Worm (Caenorhabditis elegans) whole organism, mixed stage, embryonic: ENCODE data around the gene T22B2.3.

ENCODE experiments used
- M03D4.4 ChIP-seq: sonication (generic microtip); optimal IDR thresholded peaks from 2 replicates; lab custom pipeline; 2017; ENCODE audit warnings: mild to moderate bottlenecking, missing genetic modification characterization, missing compliant biosample characterization
- bed-3 ChIP-seq: fragments of 200-800 bp; sonication (Bioruptor generic); optimal IDR thresholded peaks from 3 replicates; lab custom pipeline; 2018; ENCODE audit warnings: mild to moderate bottlenecking, missing genetic modification characterization, moderate library complexity, missing compliant biosample characterization
- blmp-1 ChIP-seq: fragments of 150-350 bp; optimal IDR thresholded peaks from 2 replicates; lab custom pipeline; 2014; ENCODE audit warnings: missing biosample characterization, missing genetic modification characterization
- ceh-39 ChIP-seq: fragments of 150-350 bp; optimal IDR thresholded peaks from 2 replicates; lab custom pipeline; 2014; ENCODE audit warnings: missing biosample characterization, missing genetic modification characterization
- ceh-43 ChIP-seq: fragments of 200-800 bp; sonication (Bioruptor generic); optimal IDR thresholded peaks from 2 replicates; lab custom pipeline; 2018; ENCODE audit warnings: mild to moderate bottlenecking, missing genetic modification characterization, moderate library complexity, missing compliant biosample characterization
- ceh-83 ChIP-seq: fragments of 200-800 bp; sonication (Bioruptor generic); optimal IDR thresholded peaks from 2 replicates; lab custom pipeline; 2018; ENCODE audit warnings: mild to moderate bottlenecking, missing genetic modification characterization, missing compliant biosample characterization
- ces-1 ChIP-seq: fragments of 150-350 bp; optimal IDR thresholded peaks from 2 replicates; lab custom pipeline; 2014; ENCODE audit warnings: missing biosample characterization, missing genetic modification reagents, missing genetic modification characterization
- cnd-1 ChIP-seq: fragments of 200-800 bp; sonication (Bioruptor generic); optimal IDR thresholded peaks from 2 replicates; lab custom pipeline; 2018; ENCODE audit warnings: mild to moderate bottlenecking, missing genetic modification characterization, missing compliant biosample characterization
- drap-1 ChIP-seq: fragments of 200-800 bp; sonication (Bioruptor generic); optimal IDR thresholded peaks from 3 replicates; lab custom pipeline; 2018; ENCODE audit warnings: mild to moderate bottlenecking, missing genetic modification characterization, missing compliant biosample characterization
- elt-1 ChIP-seq: sonication (generic microtip); optimal IDR thresholded peaks from 2 replicates; lab custom pipeline; 2017; ENCODE audit warnings: missing genetic modification characterization, mild to moderate bottlenecking, missing compliant biosample characterization, antibody characterized with exemption, moderate library complexity, borderline replicate concordance; ENCODE audit not compliant: insufficient read depth
- elt-3 ChIP-seq: fragments of 150-350 bp; optimal IDR thresholded peaks from 2 replicates; lab custom pipeline; 2014; ENCODE audit warnings: missing biosample characterization, missing genetic modification characterization
- flh-1 ChIP-seq: fragments of 200-800 bp; sonication (Bioruptor generic); optimal IDR thresholded peaks from 2 replicates; lab custom pipeline; 2018; ENCODE audit warnings: mild to moderate bottlenecking, missing genetic modification characterization, moderate library complexity, missing compliant biosample characterization
- ham-2 ChIP-seq: fragments of 200-800 bp; sonication (Bioruptor generic); optimal IDR thresholded peaks from 2 replicates; lab custom pipeline; 2018; ENCODE audit warnings: mild to moderate bottlenecking, missing genetic modification characterization, missing compliant biosample characterization
- hlh-1 ChIP-seq: fragments of 150-350 bp; optimal IDR thresholded peaks from 2 replicates; lab custom pipeline; 2014; ENCODE audit warnings: missing biosample characterization, missing genetic modification reagents, missing genetic modification characterization
- lin-13 ChIP-seq: fragments of 150-350 bp; optimal IDR thresholded peaks from 2 replicates; lab custom pipeline; 2014; ENCODE audit warnings: missing biosample characterization, missing genetic modification characterization
- lin-32 ChIP-seq: fragments of 200-800 bp; sonication (Bioruptor generic); optimal IDR thresholded peaks from 2 replicates; lab custom pipeline; 2018; ENCODE audit warnings: mild to moderate bottlenecking, missing genetic modification characterization, missing compliant biosample characterization
- lsy-2 ChIP-seq: fragments of 150-350 bp; optimal IDR thresholded peaks from 2 replicates; lab custom pipeline; 2014; ENCODE audit warnings: missing biosample characterization, missing genetic modification characterization
- mab-5 ChIP-seq: fragments of 150-350 bp; optimal IDR thresholded peaks from 2 replicates; lab custom pipeline; 2014; ENCODE audit warnings: missing biosample characterization, missing genetic modification characterization
- mep-1 ChIP-seq: fragments of 150-350 bp; optimal IDR thresholded peaks from 2 replicates; lab custom pipeline; 2017; ENCODE audit warnings: missing biosample characterization, missing genetic modification reagents, missing genetic modification characterization, inconsistent platforms
- mls-2 ChIP-seq: sonication (generic microtip); optimal IDR thresholded peaks from 2 replicates; lab custom pipeline; 2016; ENCODE audit warnings: mild to moderate bottlenecking, missing genetic modification characterization, moderate library complexity, missing compliant biosample characterization
- nhr-2 ChIP-seq: fragments of 150-350 bp; optimal IDR thresholded peaks from 2 replicates; lab custom pipeline; 2014; ENCODE audit warnings: missing biosample characterization, missing genetic modification characterization
- nhr-28 ChIP-seq: fragments of 150-350 bp; optimal IDR thresholded peaks from 2 replicates; lab custom pipeline; 2014; ENCODE audit warnings: missing biosample characterization, missing genetic modification characterization
- nhr-76 ChIP-seq: sonication (generic microtip); optimal IDR thresholded peaks from 2 replicates; lab custom pipeline; 2017; ENCODE audit warnings: missing biosample characterization, missing genetic modification characterization
- pha-4 ChIP-seq: fragments of 150-350 bp; optimal IDR thresholded peaks from 2 replicates; lab custom pipeline; 2018; ENCODE audit warnings: missing biosample characterization, missing genetic modification reagents, missing genetic modification characterization
- sem-2 ChIP-seq: fragments of 200-800 bp; sonication (Bioruptor generic); optimal IDR thresholded peaks from 2 replicates; lab custom pipeline; 2018; ENCODE audit warnings: mild to moderate bottlenecking, missing genetic modification characterization, missing compliant biosample characterization
- snpc-4 ChIP-seq: fragments of 150-350 bp; optimal IDR thresholded peaks from 2 replicates; lab custom pipeline; 2014; ENCODE audit warnings: missing biosample characterization, missing genetic modification characterization
- sptf-1 ChIP-seq: sonication (generic microtip); optimal IDR thresholded peaks from 2 replicates; lab custom pipeline; 2017; ENCODE audit warnings: mild to moderate bottlenecking, missing genetic modification characterization, moderate library complexity, missing compliant biosample characterization
- tbx-8 ChIP-seq: fragments of 200-800 bp; sonication (Bioruptor generic); optimal IDR thresholded peaks from 2 replicates; lab custom pipeline; 2018; ENCODE audit warnings: mild to moderate bottlenecking, missing genetic modification characterization, moderate library complexity, missing compliant biosample characterization
- unc-120 ChIP-seq: sonication (generic microtip); optimal IDR thresholded peaks from 2 replicates; lab custom pipeline; 2017; ENCODE audit warnings: missing genetic modification characterization, missing compliant biosample characterization; ENCODE audit not compliant: poor library complexity, severe bottlenecking
- unc-39 ChIP-seq: fragments of 150-350 bp; optimal IDR thresholded peaks from 2 replicates; lab custom pipeline; 2014; ENCODE audit warnings: missing biosample characterization, missing genetic modification characterization
- unc-62 ChIP-seq: fragments of 150-350 bp; optimal IDR thresholded peaks from 2 replicates; lab custom pipeline; 2014; ENCODE audit warnings: missing biosample characterization, missing genetic modification reagents, missing genetic modification characterization
- zip-8 ChIP-seq: fragments of 150-350 bp; optimal IDR thresholded peaks from 2 replicates; lab custom pipeline; 2014; ENCODE audit warnings: missing biosample characterization, missing genetic modification characterization
- ztf-11 ChIP-seq: fragments of 150-350 bp; optimal IDR thresholded peaks from 2 replicates; lab custom pipeline; 2014; ENCODE audit warnings: missing biosample characterization, missing genetic modification characterization

T22B2.3 gene

DNA sequence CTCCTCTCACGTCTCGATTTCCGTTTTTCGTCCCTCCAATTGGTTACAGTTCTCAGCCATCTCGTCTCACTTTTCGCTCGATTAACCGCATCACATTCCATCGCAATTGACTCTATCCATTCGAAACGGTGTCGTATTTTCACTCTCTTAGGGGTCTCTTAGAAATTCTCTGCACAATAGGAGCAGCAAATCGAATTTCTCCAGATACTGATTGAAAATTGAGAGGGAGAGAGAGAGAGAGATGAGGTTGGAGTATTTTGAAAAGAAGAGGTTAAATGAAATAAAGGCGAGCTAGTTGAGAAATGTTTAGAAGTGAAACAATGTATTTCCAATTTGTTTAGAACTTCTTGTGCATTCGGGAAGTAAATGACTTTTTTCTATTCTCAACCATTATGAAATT is 15.7 kb upstream of the T22B2.3 start:
- TF ChIP-seq nhr-76 (tag; lab: Kevin White, UChicago), result no peak
- TF ChIP-seq ces-1 (GFP tag; lab: Kevin White, UChicago), result peak; percentile 96

DNA sequence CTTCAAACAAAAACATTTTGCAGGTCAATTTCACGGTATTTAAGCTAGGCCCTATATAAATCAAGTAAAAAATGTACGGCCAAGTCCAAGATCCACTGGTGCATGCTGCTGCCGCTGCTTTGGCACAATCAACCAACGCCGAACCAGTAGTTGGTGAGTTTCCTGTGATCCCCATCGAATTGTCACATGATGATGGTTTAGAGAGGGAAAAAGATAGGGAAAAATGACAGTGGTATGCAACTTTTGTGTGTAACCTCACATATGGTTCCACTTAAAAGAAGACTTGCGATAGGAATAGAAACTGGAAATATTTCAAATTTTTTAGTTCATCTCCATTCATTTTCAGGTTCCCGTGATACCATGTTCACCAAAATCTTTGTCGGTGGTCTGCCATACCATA is 12.5 kb upstream of the T22B2.3 start, which contains the start of gene sup-12:
TSS of gene sup-12 (plus strand) at position 17 of the 400 bp plus-strand sequence.
- TF ChIP-seq mep-1 (tag; lab: Kevin White, UChicago) (no peak), mab-5 (tag; lab: Kevin White, UChicago) (no peak), unc-39 (tag; lab: Kevin White, UChicago) (no peak), lin-13 (no peak), snpc-4 (tag; lab: Kevin White, UChicago) (no peak), ceh-39 (tag; lab: Kevin White, UChicago) (no peak), lin-32 (GFP tag; lab: Kevin White, UChicago) (no peak), elt-1 (tag; lab: Kevin White, UChicago) (no peak), flh-1 (GFP tag; lab: Kevin White, UChicago) (no peak), hlh-1 (tag; lab: Kevin White, UChicago) (no peak)

DNA sequence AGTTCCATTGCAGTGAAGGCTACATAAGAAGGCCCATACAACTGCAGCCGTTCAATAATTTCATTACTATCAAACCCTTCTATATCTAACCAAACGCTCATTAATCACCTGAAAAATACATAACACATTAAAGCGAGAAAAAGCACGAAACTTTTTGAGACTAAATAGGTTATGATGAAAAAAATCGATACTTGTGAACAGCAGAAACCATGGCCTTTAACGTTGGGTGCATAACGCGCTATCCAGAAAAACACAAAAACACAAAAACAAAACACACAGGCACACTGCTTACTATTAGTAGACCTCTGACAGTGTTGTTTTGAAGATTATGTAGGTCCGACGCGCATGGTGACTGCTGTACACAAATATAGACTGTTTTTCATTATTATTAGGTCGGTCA is 5.8 kb upstream of the T22B2.3 start, which contains the start of gene T22B2.5:
TSS of gene T22B2.5 (minus strand) at position 101 of the 400 bp plus-strand sequence.
- TF ChIP-seq nhr-2 (no peak), bed-3 (GFP tag; lab: Kevin White, UChicago) (no peak), hlh-1 (tag; lab: Kevin White, UChicago) (no peak), sem-2 (GFP tag; lab: Kevin White, UChicago) (no peak), M03D4.4 (no peak), zip-8 (tag; lab: Kevin White, UChicago) (no peak), ces-1 (GFP tag; lab: Kevin White, UChicago) (no peak), unc-120 (tag; lab: Kevin White, UChicago) (no peak), ceh-43 (GFP tag; lab: Kevin White, UChicago) (no peak), tbx-8 (no peak), mep-1 (tag; lab: Kevin White, UChicago) (no peak), lsy-2 (tag; lab: Kevin White, UChicago) (no peak), mls-2 (tag; lab: Kevin White, UChicago) (no peak), blmp-1 (tag; lab: Kevin White, UChicago) (no peak), nhr-28 (no peak), ceh-83 (GFP tag; lab: Kevin White, UChicago) (no peak)

DNA sequence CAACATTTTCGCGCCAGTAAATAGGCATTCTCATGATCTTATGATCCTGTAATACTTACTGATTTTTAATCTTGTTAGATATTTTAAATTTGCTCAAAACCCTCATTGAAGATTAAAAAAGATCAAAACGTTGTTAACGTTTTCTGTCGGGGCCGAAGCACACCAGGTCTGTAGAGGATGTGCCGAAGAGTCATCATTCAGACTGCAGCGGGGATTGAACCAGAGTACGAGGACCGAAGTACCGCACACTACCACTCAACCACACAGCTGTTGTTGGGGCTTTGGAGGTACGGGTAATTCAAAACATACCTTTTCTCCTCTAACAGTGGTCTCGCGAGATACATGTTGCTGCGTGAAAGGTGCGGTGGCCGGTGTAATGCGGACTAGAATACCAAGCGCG is 2.8 kb upstream of the T22B2.3 start:
- TF ChIP-seq nhr-28 (no peak), blmp-1 (tag; lab: Kevin White, UChicago) (no peak), M03D4.4 (peak; percentile 82), bed-3 (GFP tag; lab: Kevin White, UChicago) (peak; percentile 25), sptf-1 (tag; lab: Kevin White, UChicago) (peak; percentile 75), mab-5 (tag; lab: Kevin White, UChicago) (no peak), flh-1 (GFP tag; lab: Kevin White, UChicago) (peak; percentile 6), lin-32 (GFP tag; lab: Kevin White, UChicago) (peak; percentile 69), unc-62 (GFP tag; lab: Kevin White, UChicago) (no peak), unc-120 (tag; lab: Kevin White, UChicago) (peak; percentile 9), mep-1 (tag; lab: Kevin White, UChicago) (no peak), ham-2 (GFP tag; lab: Kevin White, UChicago) (peak; percentile 24), mls-2 (tag; lab: Kevin White, UChicago) (peak; percentile 46), ceh-83 (GFP tag; lab: Kevin White, UChicago) (peak; percentile 81), ztf-11 (tag; lab: Kevin White, UChicago) (no peak), elt-3 (tag; lab: Kevin White, UChicago) (no peak), pha-4 (tag; lab: Kevin White, UChicago) (no peak), ceh-43 (GFP tag; lab: Kevin White, UChicago) (peak; percentile 73), nhr-2 (no peak), cnd-1 (tag; lab: Kevin White, UChicago) (peak; percentile 74), lin-13 (peak; percentile 37), sem-2 (GFP tag; lab: Kevin White, UChicago) (peak; percentile 40), elt-1 (tag; lab: Kevin White, UChicago) (no peak), zip-8 (tag; lab: Kevin White, UChicago) (no peak), hlh-1 (tag; lab: Kevin White, UChicago) (peak; percentile 78), drap-1 (GFP tag; lab: Kevin White, UChicago) (peak; percentile 78)
- TF ChIP-seq, all 35 proteins: peak for 15
